Fruit fly (Drosophila melanogaster) whole organism, embryonic: ENCODE results near the gene CG6340.

Experiments
- Antp ChIP-seq: fragments of 200-800 bp; sonication (Bioruptor generic); optimal IDR thresholded peaks from 3 replicates; lab custom pipeline; 2016; ENCODE audit warnings: missing biosample characterization, missing genetic modification characterization
- CG1024 ChIP-seq: fragments of 200-800 bp; sonication (Bioruptor generic); IDR thresholded peaks from 2 replicates; pipeline ENCODE4 v1.3.6; 2022; ENCODE audit warnings: missing biosample characterization, missing genetic modification characterization
- CG10274 ChIP-seq: fragments of 200-800 bp; sonication (Bioruptor generic); optimal IDR thresholded peaks from 3 replicates; lab custom pipeline; 2017; ENCODE audit warnings: missing biosample characterization, mild to moderate bottlenecking, missing genetic modification characterization
- CG12659 ChIP-seq: fragments of 200-800 bp; sonication (Bioruptor generic); optimal IDR thresholded peaks from 3 replicates; lab custom pipeline; 2017; ENCODE audit warnings: mild to moderate bottlenecking, missing biosample characterization, missing genetic modification reagents, missing genetic modification characterization
- CG17186 ChIP-seq: fragments of 200-800 bp; sonication (Bioruptor generic); optimal IDR thresholded peaks from 3 replicates; lab custom pipeline; 2017; ENCODE audit warnings: missing biosample characterization, missing genetic modification reagents, missing genetic modification characterization
- CG17568 ChIP-seq: fragments of 200-800 bp; sonication (Bioruptor generic); optimal IDR thresholded peaks from 2 replicates; lab custom pipeline; 2018; ENCODE audit warnings: missing biosample characterization, mild to moderate bottlenecking, missing genetic modification characterization, moderate library complexity
- CG17829 ChIP-seq: fragments of 200-800 bp; optimal IDR thresholded peaks from 2 replicates; lab custom pipeline; 2019; ENCODE audit warnings: missing biosample characterization, mild to moderate bottlenecking, missing genetic modification characterization, moderate library complexity
- CG18262 ChIP-seq: fragments of 200-800 bp; optimal IDR thresholded peaks from 3 replicates; lab custom pipeline; 2019; ENCODE audit warnings: missing biosample characterization, mild to moderate bottlenecking, missing genetic modification characterization, moderate library complexity
- CG1832 ChIP-seq: fragments of 200-800 bp; sonication (Bioruptor generic); optimal IDR thresholded peaks from 2 replicates; lab custom pipeline; 2017; ENCODE audit warnings: missing biosample characterization, mild to moderate bottlenecking, missing genetic modification characterization, inconsistent platforms
- CG2116 ChIP-seq: fragments of 200-800 bp; sonication (Bioruptor generic); optimal IDR thresholded peaks from 3 replicates; lab custom pipeline; 2018; ENCODE audit warnings: missing biosample characterization, mild to moderate bottlenecking, missing genetic modification characterization
- CG2129 ChIP-seq: fragments of 200-800 bp; sonication (Bioruptor generic); IDR thresholded peaks from 2 replicates; pipeline ENCODE4 v1.3.6; 2022; ENCODE audit warnings: missing biosample characterization, missing genetic modification characterization; ENCODE audit not compliant: partially characterized antibody
- CG2199 ChIP-seq: fragments of 200-800 bp; sonication (Bioruptor generic); IDR thresholded peaks from 3 replicates; pipeline ENCODE4 v1.3.6; 2022; ENCODE audit warnings: missing biosample characterization, missing genetic modification characterization
- CG3281 ChIP-seq: fragments of 200-800 bp; sonication (Bioruptor generic); optimal IDR thresholded peaks from 3 replicates; lab custom pipeline; 2017; ENCODE audit warnings: missing biosample characterization, mild to moderate bottlenecking, missing genetic modification characterization
- CG34224 ChIP-seq: fragments of 200-800 bp; sonication (Bioruptor generic); IDR thresholded peaks from 3 replicates; pipeline ENCODE4 v1.3.6; 2022; ENCODE audit warnings: missing biosample characterization, missing genetic modification characterization; ENCODE audit not compliant: partially characterized antibody
- CG4617 ChIP-seq: fragments of 200-800 bp; sonication (Bioruptor generic); optimal IDR thresholded peaks from 3 replicates; lab custom pipeline; 2016; ENCODE audit warnings: missing biosample characterization, missing genetic modification characterization, borderline replicate concordance
- CG4820 ChIP-seq: fragments of 200-800 bp; sonication (Bioruptor generic); optimal IDR thresholded peaks from 3 replicates; lab custom pipeline; 2016; ENCODE audit warnings: missing biosample characterization, missing genetic modification characterization
- CG7357 ChIP-seq: fragments of 200-800 bp; sonication (Bioruptor generic); IDR thresholded peaks from 3 replicates; pipeline ENCODE4 v1.3.6; 2022; ENCODE audit warnings: missing biosample characterization, missing genetic modification characterization
- CG7928 ChIP-seq: fragments of 200-800 bp; sonication (Bioruptor generic); optimal IDR thresholded peaks from 2 replicates; lab custom pipeline; 2017; ENCODE audit warnings: missing biosample characterization, mild to moderate bottlenecking, missing genetic modification characterization
- CG8089 ChIP-seq: fragments of 200-800 bp; sonication (Bioruptor generic); optimal IDR thresholded peaks from 3 replicates; lab custom pipeline; 2016; ENCODE audit warnings: missing biosample characterization, missing genetic modification characterization
- CG9437 ChIP-seq: fragments of 200-800 bp; sonication (Bioruptor generic); optimal IDR thresholded peaks from 2 replicates; lab custom pipeline; 2018; ENCODE audit warnings: missing biosample characterization, mild to moderate bottlenecking, missing genetic modification characterization
- CG9876 ChIP-seq: fragments of 200-800 bp; sonication (Bioruptor generic); optimal IDR thresholded peaks from 2 replicates; lab custom pipeline; 2016; ENCODE audit warnings: missing biosample characterization, missing genetic modification characterization
- CkIIα-i1 ChIP-seq: fragments of 200-800 bp; sonication (Bioruptor generic); IDR thresholded peaks from 2 replicates; pipeline ENCODE4 v1.3.6; 2022; ENCODE audit warnings: missing biosample characterization, missing genetic modification characterization
- Fer3 ChIP-seq: fragments of 200-800 bp; sonication (Bioruptor generic); optimal IDR thresholded peaks from 2 replicates; lab custom pipeline; 2018; ENCODE audit warnings: missing biosample characterization, mild to moderate bottlenecking, missing genetic modification characterization, moderate library complexity
- GATAe ChIP-seq: fragments of 200-800 bp; sonication (Bioruptor generic); conservative IDR thresholded peaks from 2 replicates; pipeline ENCODE4 v1.3.6; 2022; ENCODE audit warnings: missing biosample characterization, missing genetic modification characterization
- Hr78 ChIP-seq, 2 experiments: fragments of 200-800 bp in 1 of 2; fragments of >200 bp in 1 of 2; sonication (Bioruptor generic) in 1 of 2; optimal IDR thresholded peaks; 2 replicates each; lab custom pipeline; 2017 to 2019; ENCODE audit warnings: missing biosample characterization in 2 of 2, missing genetic modification characterization in 2 of 2, mild to moderate bottlenecking in 1 of 2, moderate library complexity in 1 of 2
- Hsf ChIP-seq: fragments of 200-800 bp; sonication (Bioruptor generic); optimal IDR thresholded peaks from 3 replicates; lab custom pipeline; 2016; ENCODE audit warnings: missing biosample characterization, missing genetic modification characterization
- Meics ChIP-seq: fragments of 200-800 bp; sonication (Bioruptor generic); optimal IDR thresholded peaks from 2 replicates; lab custom pipeline; 2017; ENCODE audit warnings: missing biosample characterization, mild to moderate bottlenecking, missing genetic modification characterization
- Mrtf ChIP-seq: fragments of 200-800 bp; sonication (Bioruptor generic); IDR thresholded peaks from 3 replicates; pipeline ENCODE4 v1.3.6; 2022; ENCODE audit warnings: missing biosample characterization, missing genetic modification characterization
- Oli ChIP-seq: fragments of 200-800 bp; sonication (Bioruptor generic); optimal IDR thresholded peaks from 2 replicates; lab custom pipeline; 2018; ENCODE audit warnings: missing biosample characterization, mild to moderate bottlenecking, missing genetic modification characterization, moderate library complexity
- Ravus ChIP-seq: fragments of 200-800 bp; sonication (Bioruptor generic); IDR thresholded peaks from 2 replicates; pipeline ENCODE4 v1.3.6; 2022; ENCODE audit warnings: missing biosample characterization, missing genetic modification characterization
- al ChIP-seq: fragments of 200-800 bp; sonication (Bioruptor generic); IDR thresholded peaks from 2 replicates; pipeline ENCODE4 v1.3.6; 2022; ENCODE audit warnings: missing biosample characterization, missing genetic modification characterization
- amos ChIP-seq: fragments of 200-800 bp; sonication (Bioruptor generic); IDR thresholded peaks from 2 replicates; pipeline ENCODE4 v1.3.6; 2022; ENCODE audit warnings: missing biosample characterization, missing genetic modification characterization; ENCODE audit not compliant: partially characterized antibody
- ase ChIP-seq: fragments of 200-800 bp; sonication (Bioruptor generic); IDR thresholded peaks from 3 replicates; pipeline ENCODE4 v1.3.6; 2022; ENCODE audit warnings: missing biosample characterization, missing genetic modification characterization
- bcd ChIP-seq: fragments of 200-800 bp; sonication (Bioruptor generic); optimal IDR thresholded peaks from 2 replicates; lab custom pipeline; 2017; ENCODE audit warnings: missing biosample characterization, mild to moderate bottlenecking, missing genetic modification characterization
- bowl ChIP-seq: fragments of 200-800 bp; sonication (Bioruptor generic); IDR thresholded peaks from 2 replicates; pipeline ENCODE4 v1.3.6; 2022; ENCODE audit warnings: missing biosample characterization, missing genetic modification characterization
- bsh ChIP-seq, 2 experiments: fragments of 200-800 bp; sonication (Bioruptor generic); optimal IDR thresholded peaks; 2 replicates each; lab custom pipeline; 2017 to 2018; ENCODE audit warnings: mild to moderate bottlenecking in 2 of 2, missing biosample characterization in 2 of 2, missing genetic modification characterization in 2 of 2, moderate library complexity in 1 of 2
- ci ChIP-seq: fragments of 200-800 bp; sonication (Bioruptor generic); IDR thresholded peaks from 3 replicates; pipeline ENCODE4 v1.3.6; 2022; ENCODE audit warnings: missing biosample characterization, missing genetic modification characterization
- crc ChIP-seq: fragments of 200-800 bp; sonication (Bioruptor generic); optimal IDR thresholded peaks from 2 replicates; lab custom pipeline; 2016; ENCODE audit warnings: missing biosample characterization, missing genetic modification characterization
- ftz-f1 ChIP-seq: fragments of 200-800 bp; sonication (Bioruptor generic); optimal IDR thresholded peaks from 2 replicates; lab custom pipeline; 2016; ENCODE audit warnings: missing biosample characterization, missing genetic modification characterization
- fu2 ChIP-seq: fragments of 200-800 bp; sonication (Bioruptor generic); optimal IDR thresholded peaks from 2 replicates; lab custom pipeline; 2016; ENCODE audit warnings: missing biosample characterization, missing genetic modification characterization
- gsb-n ChIP-seq: fragments of 200-800 bp; sonication (Bioruptor generic); optimal IDR thresholded peaks from 3 replicates; lab custom pipeline; 2018; ENCODE audit warnings: missing biosample characterization, mild to moderate bottlenecking, missing genetic modification characterization
- lbe ChIP-seq: fragments of 200-800 bp; sonication (Bioruptor generic); optimal IDR thresholded peaks from 2 replicates; lab custom pipeline; 2016; ENCODE audit warnings: missing biosample characterization, mild to moderate bottlenecking, missing genetic modification characterization
- ranshi ChIP-seq: fragments of 200-800 bp; sonication (Bioruptor generic); IDR thresholded peaks from 2 replicates; pipeline ENCODE4 v1.3.6; 2022; ENCODE audit warnings: missing biosample characterization, missing genetic modification characterization
- sim ChIP-seq: fragments of 200-800 bp; sonication (Bioruptor generic); IDR thresholded peaks from 2 replicates; pipeline ENCODE4 v1.3.6; 2022; ENCODE audit warnings: missing biosample characterization, missing genetic modification characterization
- tna ChIP-seq: fragments of 200-800 bp; sonication (Bioruptor generic); IDR thresholded peaks from 2 replicates; pipeline ENCODE4 v1.3.6; 2022; ENCODE audit warnings: missing biosample characterization, missing genetic modification characterization; ENCODE audit not compliant: partially characterized antibody
- trem ChIP-seq: fragments of 200-800 bp; optimal IDR thresholded peaks from 3 replicates; lab custom pipeline; 2019; ENCODE audit warnings: missing biosample characterization, mild to moderate bottlenecking, missing genetic modification characterization, moderate library complexity
- unc-4 ChIP-seq: fragments of 200-800 bp; sonication (Bioruptor generic); IDR thresholded peaks from 2 replicates; pipeline ENCODE4 v1.3.6; 2022; ENCODE audit warnings: missing biosample characterization, missing genetic modification characterization; ENCODE audit not compliant: partially characterized antibody
- vfl ChIP-seq: fragments of 200-800 bp; sonication (Bioruptor generic); optimal IDR thresholded peaks from 2 replicates; lab custom pipeline; 2016; ENCODE audit warnings: missing biosample characterization, missing genetic modification characterization
- zen ChIP-seq: fragments of 200-800 bp; sonication (Bioruptor generic); optimal IDR thresholded peaks from 3 replicates; lab custom pipeline; 2018; ENCODE audit warnings: missing biosample characterization, mild to moderate bottlenecking, missing genetic modification characterization, moderate library complexity
- zen2 ChIP-seq: fragments of 200-800 bp; sonication (Bioruptor generic); IDR thresholded peaks from 3 replicates; pipeline ENCODE4 v1.3.6; 2022; ENCODE audit warnings: missing biosample characterization, missing genetic modification characterization; ENCODE audit not compliant: partially characterized antibody

The CG6340 gene

dm6 chrX:15453121-15453520 is 29.1 kb upstream of the CG6340 start, which contains the start of gene CG11655 (continued):
- TF ChIP-seq CG3281 (no peak), tna (GFP tag; lab: Robert Waterston, UW) (no peak), CG2199 (GFP tag; lab: Robert Waterston, UW) (no peak), CG4820 (no peak), CG17568 (no peak), fu2 (GFP tag; lab: Kevin White, UChicago) (no peak), ranshi (GFP tag; lab: Robert Waterston, UW) (0 out of 2 replicates have a peak, but pooled peaks have one; percentile 36), crc (GFP tag; lab: Kevin White, UChicago) (no peak), gsb-n (tag; lab: Kevin White, UChicago) (no peak), CG9437 (GFP tag; lab: Kevin White, UChicago) (no peak), unc-4 (GFP tag; lab: Robert Waterston, UW) (no peak), ftz-f1 (GFP tag; lab: Kevin White, UChicago) (no peak), Fer3 (tag; lab: Kevin White, UChicago) (peak; percentile 25), sim (peak; percentile 35; the same call in 1 of the 2 replicates), CkIIα-i1 (no peak), lbe (GFP tag; lab: Kevin White, UChicago) (no peak), GATAe (GFP tag; lab: Robert Waterston, UW) (0 out of 2 replicates have a peak, but pooled peaks have one; percentile 53), CG34224 (no peak), bowl (GFP tag; lab: Robert Waterston, UW) (no peak), CG4617 (GFP tag; lab: Kevin White, UChicago) (no peak), amos (GFP tag; lab: Robert Waterston, UW) (no peak), CG17829 (peak; percentile 38), CG10274 (GFP tag; lab: Kevin White, UChicago) (peak; percentile 99), CG1024 (no peak), CG9876 (GFP tag; lab: Kevin White, UChicago) (no peak), Oli (tag; lab: Kevin White, UChicago) (peak; percentile 37), bcd (GFP tag; lab: Kevin White, UChicago) (peak; percentile 32), Hr78 (GFP tag; optimal IDR thresholded peaks at IDR 0.05; lab: Kevin White, UChicago) (no peak), Antp (GFP tag; lab: Kevin White, UChicago) (no peak), CG2116 (GFP tag; lab: Kevin White, UChicago) (no peak), vfl (no peak), ci (GFP tag; lab: Robert Waterston, UW) (0 out of 3 replicates have a peak, but pooled peaks have one; percentile 36), Meics (GFP tag; lab: Kevin White, UChicago) (no peak), al (GFP tag; lab: Robert Waterston, UW) (peak; percentile 37; the same call in 1 of the 2 replicates), ase (GFP tag; lab: Robert Waterston, UW) (no peak), CG18262 (tag; lab: Kevin White, UChicago) (peak; percentile 38), Mrtf (GFP tag; lab: Robert Waterston, UW) (no peak), CG12659 (GFP tag; lab: Kevin White, UChicago) (peak; percentile 29), CG7357 (GFP tag; lab: Robert Waterston, UW) (no peak), bsh (GFP tag; optimal IDR thresholded peaks at IDR 0.05; lab: Kevin White, UChicago) (peak in 1 of 2 experiments; percentile 44), CG1832 (GFP tag; lab: Kevin White, UChicago) (peak; percentile 82), CG8089 (GFP tag; lab: Kevin White, UChicago) (no peak), zen2 (GFP tag; lab: Robert Waterston, UW) (no peak), trem (tag; lab: Kevin White, UChicago) (peak; percentile 16), zen (tag; lab: Kevin White, UChicago) (peak; percentile 80), CG17186 (no peak), Ravus (GFP tag; lab: Robert Waterston, UW) (no peak), Hsf (GFP tag; lab: Kevin White, UChicago) (no peak), CG7928 (GFP tag; lab: Kevin White, UChicago) (no peak), CG2129 (GFP tag; lab: Robert Waterston, UW) (no peak)
